Fruit fly (Drosophila melanogaster) whole organism, embryonic: ENCODE results near the gene CG44303.
A peak's percentile ranks its signal among the peaks of the same experiment; 100 is the strongest.

Experiments
- Awh ChIP-seq: fragments of 200-800 bp; sonication (Bioruptor generic); IDR thresholded peaks from 2 replicates; pipeline ENCODE4, ENCODE4 v1.3.6; 2022; ENCODE audit warnings: missing biosample characterization, missing genetic modification characterization
- BtbVII ChIP-seq: fragments of 200-800 bp; sonication (Bioruptor generic); optimal IDR thresholded peaks from 3 replicates; lab custom pipeline; 2017; ENCODE audit warnings: missing biosample characterization, mild to moderate bottlenecking, missing genetic modification characterization
- CG10366 ChIP-seq: fragments of 200-800 bp; sonication (Bioruptor generic); IDR thresholded peaks from 2 replicates; pipeline ENCODE4 v1.3.6; 2022; ENCODE audit warnings: missing biosample characterization, missing genetic modification characterization
- CG11085 ChIP-seq: fragments of 200-800 bp; sonication (Bioruptor generic); IDR thresholded peaks from 2 replicates; pipeline ENCODE4 v1.3.6; 2022; ENCODE audit warnings: missing biosample characterization, missing genetic modification characterization
- CG11560 ChIP-seq: fragments of 200-800 bp; sonication (Bioruptor generic); IDR thresholded peaks from 3 replicates; pipeline ENCODE4 v1.3.6; 2022; ENCODE audit warnings: missing biosample characterization, missing genetic modification characterization
- CG11723 ChIP-seq: fragments of 200-800 bp; sonication (Bioruptor generic); optimal IDR thresholded peaks from 2 replicates; lab custom pipeline; 2017; ENCODE audit warnings: missing biosample characterization, mild to moderate bottlenecking, missing genetic modification characterization
- CG12391 ChIP-seq: fragments of 200-800 bp; sonication (Bioruptor generic); optimal IDR thresholded peaks from 3 replicates; lab custom pipeline; 2018; ENCODE audit warnings: missing biosample characterization, mild to moderate bottlenecking, missing genetic modification characterization, moderate library complexity
- CG14441 ChIP-seq: fragments of 200-800 bp; sonication (Bioruptor generic); IDR thresholded peaks from 2 replicates; pipeline ENCODE4 v1.3.6; 2022; ENCODE audit warnings: missing biosample characterization, missing genetic modification characterization
- CG15479 ChIP-seq: fragments of 200-800 bp; sonication (Bioruptor generic); optimal IDR thresholded peaks from 3 replicates; lab custom pipeline; 2019; ENCODE audit warnings: missing biosample characterization, mild to moderate bottlenecking, missing genetic modification characterization, moderate library complexity
- CG15696 ChIP-seq: fragments of 200-800 bp; sonication (Bioruptor generic); optimal IDR thresholded peaks from 2 replicates; lab custom pipeline; 2019; ENCODE audit warnings: missing biosample characterization, mild to moderate bottlenecking, missing genetic modification characterization, moderate library complexity
- CG1647 ChIP-seq: fragments of 200-800 bp; sonication (Bioruptor generic); optimal IDR thresholded peaks from 3 replicates; lab custom pipeline; 2016; ENCODE audit warnings: missing biosample characterization, missing genetic modification characterization
- CG17568 ChIP-seq: fragments of 200-800 bp; sonication (Bioruptor generic); optimal IDR thresholded peaks from 2 replicates; lab custom pipeline; 2018; ENCODE audit warnings: missing biosample characterization, mild to moderate bottlenecking, missing genetic modification characterization, moderate library complexity
- CG18619 ChIP-seq: fragments of 200-800 bp; sonication (Bioruptor generic); optimal IDR thresholded peaks from 3 replicates; lab custom pipeline; 2017; ENCODE audit warnings: missing biosample characterization, mild to moderate bottlenecking, missing genetic modification characterization
- CG2120 ChIP-seq: fragments of 200-800 bp; sonication (Bioruptor generic); optimal IDR thresholded peaks from 3 replicates; lab custom pipeline; 2016; ENCODE audit warnings: missing biosample characterization, missing genetic modification characterization
- CG2202 ChIP-seq: fragments of 200-800 bp; sonication (Bioruptor generic); optimal IDR thresholded peaks from 2 replicates; lab custom pipeline; 2018; ENCODE audit warnings: missing biosample characterization, mild to moderate bottlenecking, missing genetic modification characterization
- CG2889 ChIP-seq: fragments of 200-800 bp; sonication (Bioruptor generic); IDR thresholded peaks from 3 replicates; pipeline ENCODE4 v1.3.6; 2022; ENCODE audit warnings: missing biosample characterization, missing genetic modification characterization
- CG31365 ChIP-seq: fragments of 200-800 bp; sonication (Bioruptor generic); optimal IDR thresholded peaks from 2 replicates; lab custom pipeline; 2018; ENCODE audit warnings: missing biosample characterization, mild to moderate bottlenecking, missing genetic modification characterization
- CG31388 ChIP-seq: fragments of 200-800 bp; sonication (Bioruptor generic); optimal IDR thresholded peaks from 2 replicates; lab custom pipeline; 2016; ENCODE audit warnings: missing biosample characterization, missing genetic modification characterization
- CG3847 ChIP-seq: fragments of 200-800 bp; sonication (Bioruptor generic); IDR thresholded peaks from 2 replicates; pipeline ENCODE4 v1.3.6; 2022; ENCODE audit warnings: missing biosample characterization, missing genetic modification characterization
- CG4282 ChIP-seq: fragments of 200-800 bp; sonication (Bioruptor generic); optimal IDR thresholded peaks from 2 replicates; lab custom pipeline; 2016; ENCODE audit warnings: missing biosample characterization, missing genetic modification characterization
- CG4730 ChIP-seq: fragments of 200-800 bp; sonication (Bioruptor generic); IDR thresholded peaks from 2 replicates; pipeline ENCODE4 v1.3.6; 2022; ENCODE audit warnings: missing biosample characterization, missing genetic modification characterization
- CG5245 ChIP-seq: fragments of 200-800 bp; sonication (Bioruptor generic); optimal IDR thresholded peaks from 3 replicates; lab custom pipeline; 2016; ENCODE audit warnings: missing biosample characterization, missing genetic modification characterization
- CG5953 ChIP-seq: fragments of 200-800 bp; sonication (Bioruptor generic); IDR thresholded peaks from 2 replicates; pipeline ENCODE4 v1.3.6; 2022; ENCODE audit warnings: missing biosample characterization, missing genetic modification characterization
- CG6272 ChIP-seq: fragments of 200-800 bp; sonication (Bioruptor generic); IDR thresholded peaks from 2 replicates; pipeline ENCODE4 v1.3.6; 2022; ENCODE audit warnings: missing biosample characterization, missing genetic modification characterization
- CG6654 ChIP-seq: fragments of 200-800 bp; sonication (Bioruptor generic); optimal IDR thresholded peaks from 2 replicates; lab custom pipeline; 2017; ENCODE audit warnings: missing biosample characterization, mild to moderate bottlenecking, missing genetic modification characterization
- CG6683 ChIP-seq: fragments of 200-800 bp; sonication (Bioruptor generic); optimal IDR thresholded peaks from 2 replicates; lab custom pipeline; 2017; ENCODE audit warnings: missing biosample characterization, mild to moderate bottlenecking, missing genetic modification characterization, missing genetic modification reagents
- CG7745 ChIP-seq: fragments of 200-800 bp; sonication (Bioruptor generic); optimal IDR thresholded peaks from 2 replicates; lab custom pipeline; 2018; ENCODE audit warnings: missing biosample characterization, mild to moderate bottlenecking, missing genetic modification characterization, moderate library complexity
- CG8089 ChIP-seq: fragments of 200-800 bp; sonication (Bioruptor generic); optimal IDR thresholded peaks from 3 replicates; lab custom pipeline; 2016; ENCODE audit warnings: missing biosample characterization, missing genetic modification characterization
- CG9817 ChIP-seq: fragments of 200-800 bp; sonication (Bioruptor generic); optimal IDR thresholded peaks from 2 replicates; lab custom pipeline; 2018; ENCODE audit warnings: missing biosample characterization, mild to moderate bottlenecking, missing genetic modification characterization, moderate library complexity
- Gug ChIP-seq: fragments of 200-800 bp; sonication (Bioruptor generic); IDR thresholded peaks from 4 replicates; pipeline ENCODE4 v1.3.6; 2022; ENCODE audit warnings: missing biosample characterization, missing genetic modification characterization
- HHEX ChIP-seq: fragments of 200-800 bp; sonication (Bioruptor generic); optimal IDR thresholded peaks from 3 replicates; lab custom pipeline; 2017; ENCODE audit warnings: missing biosample characterization, mild to moderate bottlenecking, missing genetic modification characterization, missing genetic modification reagents
- HLH3B ChIP-seq: fragments of 200-800 bp; sonication (Bioruptor generic); IDR thresholded peaks from 2 replicates; pipeline ENCODE4 v1.3.6; 2022; ENCODE audit warnings: missing biosample characterization, missing genetic modification characterization
- HLH54F ChIP-seq: fragments of 200-800 bp; sonication (Bioruptor generic); optimal IDR thresholded peaks from 3 replicates; lab custom pipeline; 2016; ENCODE audit warnings: missing biosample characterization, missing genetic modification characterization
- Max ChIP-seq: fragments of 200-800 bp; sonication (Bioruptor generic); optimal IDR thresholded peaks from 2 replicates; lab custom pipeline; 2016; ENCODE audit warnings: missing biosample characterization, mild to moderate bottlenecking, missing genetic modification characterization
- Mrtf ChIP-seq: fragments of 200-800 bp; sonication (Bioruptor generic); IDR thresholded peaks from 3 replicates; pipeline ENCODE4 v1.3.6; 2022; ENCODE audit warnings: missing biosample characterization, missing genetic modification characterization
- NC2β ChIP-seq: fragments of 200-800 bp; sonication (Bioruptor generic); optimal IDR thresholded peaks from 2 replicates; lab custom pipeline; 2016; ENCODE audit warnings: missing biosample characterization, missing genetic modification characterization
- Six4 ChIP-seq: fragments of 200-800 bp; sonication (Bioruptor generic); optimal IDR thresholded peaks from 2 replicates; lab custom pipeline; 2016; ENCODE audit warnings: missing biosample characterization, missing genetic modification characterization
- Sry-δ ChIP-seq: fragments of 200-800 bp; sonication (Bioruptor generic); optimal IDR thresholded peaks from 2 replicates; lab custom pipeline; 2016; ENCODE audit warnings: missing biosample characterization, missing genetic modification characterization
- abd-A ChIP-seq: fragments of 200-800 bp; sonication (Bioruptor generic); optimal IDR thresholded peaks from 3 replicates; lab custom pipeline; 2019; ENCODE audit warnings: missing biosample characterization, mild to moderate bottlenecking, missing genetic modification characterization, moderate library complexity
- al ChIP-seq: fragments of 200-800 bp; sonication (Bioruptor generic); IDR thresholded peaks from 2 replicates; pipeline ENCODE4 v1.3.6; 2022; ENCODE audit warnings: missing biosample characterization, missing genetic modification characterization
- br ChIP-seq: fragments of >200 bp; optimal IDR thresholded peaks from 2 replicates; lab custom pipeline; 2017
- dati ChIP-seq: fragments of 200-800 bp; sonication (Bioruptor generic); IDR thresholded peaks from 2 replicates; pipeline ENCODE4 v1.3.6; 2022; ENCODE audit warnings: missing biosample characterization, missing genetic modification characterization
- dmrt99B ChIP-seq: fragments of 200-800 bp; sonication (Bioruptor generic); optimal IDR thresholded peaks from 2 replicates; lab custom pipeline; 2018; ENCODE audit warnings: missing biosample characterization, mild to moderate bottlenecking, missing genetic modification characterization, moderate library complexity
- dysf ChIP-seq: fragments of 200-800 bp; sonication (Bioruptor generic); IDR thresholded peaks from 3 replicates; pipeline ENCODE4 v1.3.6; 2022; ENCODE audit warnings: missing biosample characterization, missing genetic modification characterization
- otp ChIP-seq: fragments of 200-800 bp; sonication (Bioruptor generic); IDR thresholded peaks from 3 replicates; pipeline ENCODE4, ENCODE4 v1.3.6; 2022; ENCODE audit warnings: missing biosample characterization, missing genetic modification characterization
- rib ChIP-seq: fragments of 200-800 bp; sonication (Bioruptor generic); IDR thresholded peaks from 2 replicates; pipeline ENCODE4 v1.3.6; 2022; ENCODE audit warnings: missing biosample characterization, missing genetic modification characterization
- ro ChIP-seq: fragments of 200-800 bp; sonication (Bioruptor generic); IDR thresholded peaks from 2 replicates; pipeline ENCODE4 v1.3.6; 2022; ENCODE audit warnings: missing biosample characterization, missing genetic modification characterization
- schlank ChIP-seq: fragments of 200-800 bp; sonication (Bioruptor generic); optimal IDR thresholded peaks from 2 replicates; lab custom pipeline; 2018; ENCODE audit warnings: missing biosample characterization, mild to moderate bottlenecking, missing genetic modification characterization
- sqz ChIP-seq: fragments of 200-800 bp; sonication (Bioruptor generic); optimal IDR thresholded peaks from 3 replicates; lab custom pipeline; 2018; ENCODE audit warnings: missing biosample characterization, mild to moderate bottlenecking, missing genetic modification characterization
- vvl ChIP-seq: fragments of 200-800 bp; sonication (Bioruptor generic); IDR thresholded peaks from 2 replicates; pipeline ENCODE4 v1.3.6; 2022; ENCODE audit warnings: missing biosample characterization, missing genetic modification characterization
- yki ChIP-seq: fragments of >200 bp; optimal IDR thresholded peaks from 3 replicates; lab custom pipeline; 2018
- zen2 ChIP-seq: fragments of 200-800 bp; sonication (Bioruptor generic); IDR thresholded peaks from 3 replicates; pipeline ENCODE4 v1.3.6; 2022; ENCODE audit warnings: missing biosample characterization, missing genetic modification characterization; ENCODE audit not compliant: partially characterized antibody

Gene CG44303

dm6 chrX:6711295-6711694 is 24.1 kb upstream of the CG44303 start (continued):
- TF ChIP-seq CG10366 (GFP tag; lab: Robert Waterston, UW) (peak; percentile 58), HHEX (GFP tag; lab: Kevin White, UChicago) (peak; percentile 80), CG31365 (tag; lab: Kevin White, UChicago) (peak; percentile 54), CG6683 (GFP tag; lab: Kevin White, UChicago) (peak; percentile 68), Awh (peak; percentile 71), al (peak; percentile 39; the same call in 1 of the 2 replicates), CG2120 (GFP tag; lab: Kevin White, UChicago) (peak; percentile 87), CG5245 (GFP tag; lab: Kevin White, UChicago) (peak; percentile 51), CG11085 (GFP tag; lab: Robert Waterston, UW) (peak; percentile 56), CG7745 (tag; lab: Kevin White, UChicago) (no peak), br (lab: Kevin White, UChicago) (no peak), HLH54F (GFP tag; lab: Kevin White, UChicago) (peak; percentile 73), abd-A (tag; lab: Kevin White, UChicago) (no peak), CG5953 (0 out of 2 replicates have a peak, but pooled peaks have one; percentile 4), dmrt99B (tag; lab: Kevin White, UChicago) (peak; percentile 87), CG31388 (GFP tag; lab: Kevin White, UChicago) (peak; percentile 35), CG3847 (peak; percentile 64), CG18619 (GFP tag; lab: Kevin White, UChicago) (peak; percentile 74), CG12391 (tag; lab: Kevin White, UChicago) (peak; percentile 80), CG8089 (GFP tag; lab: Kevin White, UChicago) (peak; percentile 70), yki (lab: Kevin White, UChicago) (no peak), CG2202 (tag; lab: Kevin White, UChicago) (peak; percentile 45), dysf (GFP tag; lab: Robert Waterston, UW) (peak; percentile 87), ro (GFP tag; lab: Robert Waterston, UW) (no peak), CG14441 (GFP tag; lab: Robert Waterston, UW) (peak; percentile 86), CG11560 (tag; lab: Robert Waterston, UW) (peak; percentile 27; the same call in 1 of the 3 replicates), schlank (peak; percentile 40), HLH3B (GFP tag; lab: Robert Waterston, UW) (peak; percentile 84), CG15479 (GFP tag; lab: Kevin White, UChicago) (no peak), CG17568 (GFP tag; lab: Kevin White, UChicago) (peak; percentile 37), vvl (GFP tag; lab: Robert Waterston, UW) (peak; percentile 83), CG2889 (GFP tag; lab: Robert Waterston, UW) (no peak), Six4 (GFP tag; lab: Kevin White, UChicago) (peak; percentile 66), Mrtf (peak; percentile 68; the same call in 2 of the 3 replicates), CG11723 (GFP tag; lab: Kevin White, UChicago) (peak; percentile 58), NC2β (peak; percentile 73), otp (GFP tag; lab: Robert Waterston, UW) (0 out of 3 replicates have a peak, but pooled peaks have one; percentile 56), rib (GFP tag; lab: Robert Waterston, UW) (no peak), BtbVII (GFP tag; lab: Kevin White, UChicago) (peak; percentile 79), CG6654 (GFP tag; lab: Kevin White, UChicago) (peak; percentile 31), CG6272 (peak; percentile 67), Max (GFP tag; lab: Kevin White, UChicago) (peak; percentile 55), dati (GFP tag; lab: Robert Waterston, UW) (0 out of 2 replicates have a peak, but pooled peaks have one; percentile 38), zen2 (GFP tag; lab: Robert Waterston, UW) (no peak), CG1647 (GFP tag; lab: Kevin White, UChicago) (peak; percentile 50), CG15696 (tag; lab: Kevin White, UChicago) (peak; percentile 32), sqz (peak; percentile 24), CG4730 (GFP tag; lab: Robert Waterston, UW) (peak; percentile 28; the same call in 1 of the 2 replicates), CG4282 (peak; percentile 18), Sry-δ (GFP tag; lab: Kevin White, UChicago) (peak; percentile 28), Gug (peak; percentile 53; the same call in 3 of the 4 replicates), CG9817 (peak; percentile 73)
